Worm (Caenorhabditis elegans) whole organism, dauer: ENCODE measurements around the gene Y45F10C.2.
"Not testable (repeated sequence)": the region's sequence is repeated elsewhere in the genome, so short reads cannot be mapped to it uniquely, and the experiment has no call there.

Experiments
- unc-62 ChIP-seq: sonication (generic microtip); optimal IDR thresholded peaks from 2 replicates; lab custom pipeline; 2017; ENCODE audit warnings: missing biosample characterization, missing genetic modification reagents, missing genetic modification characterization

Gene Y45F10C.2

ce11 chrIV:13686965-13687425, 24.5 kb upstream of the Y45F10C.2 start, which contains the start of gene nyn-1:
nyn-1 (minus strand) TSS chrIV:13687015.
- no peak for TF ChIP-seq unc-62 (GFP tag; lab: Kevin White, UChicago)

DNA sequence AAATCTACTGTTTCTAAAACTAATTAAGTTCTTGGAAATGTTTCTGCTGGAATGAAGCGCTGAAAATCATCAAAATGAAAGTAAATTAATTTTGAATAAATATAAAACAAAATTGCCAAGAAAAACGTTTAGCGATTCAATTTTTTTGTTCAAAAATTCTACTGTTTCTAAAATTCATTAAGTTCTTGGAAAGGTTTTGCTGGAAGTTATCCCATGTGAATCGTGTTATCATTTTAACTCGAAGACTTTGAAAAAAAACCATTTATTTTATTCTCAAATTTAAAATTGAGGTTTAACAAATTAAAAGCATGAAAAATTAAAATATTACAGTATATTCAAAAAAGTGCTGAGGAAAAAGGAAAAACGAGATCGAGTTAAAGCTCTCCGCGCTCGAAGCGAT, 22.4 kb upstream of the Y45F10C.2 start:
- no peak for TF ChIP-seq unc-62 (GFP tag; lab: Kevin White, UChicago)

- TF ChIP-seq unc-62 (GFP tag; lab: Kevin White, UChicago) = no peak
These were observed 20.3 kb upstream of the Y45F10C.2 start for ce11 chrIV:13682733-13683132.

- no peak for TF ChIP-seq unc-62 (GFP tag; lab: Kevin White, UChicago)
These were observed 17.0 kb upstream of the Y45F10C.2 start for ce11 chrIV:13679495-13679894.

- no peak for TF ChIP-seq unc-62 (GFP tag; lab: Kevin White, UChicago)
These were observed 16.2 kb upstream of the Y45F10C.2 start, which contains the start of gene srlf-26 for ce11 chrIV:13678649-13679048. srlf-26 (plus strand) TSS chrIV:13678949.

- TF ChIP-seq unc-62 (GFP tag; lab: Kevin White, UChicago) = no peak
These were observed 11.0 kb upstream of the Y45F10C.2 start, which contains the start of gene oac-48 for ce11 chrIV:13673504-13673903. oac-48 (plus strand) TSS chrIV:13673804.

DNA sequence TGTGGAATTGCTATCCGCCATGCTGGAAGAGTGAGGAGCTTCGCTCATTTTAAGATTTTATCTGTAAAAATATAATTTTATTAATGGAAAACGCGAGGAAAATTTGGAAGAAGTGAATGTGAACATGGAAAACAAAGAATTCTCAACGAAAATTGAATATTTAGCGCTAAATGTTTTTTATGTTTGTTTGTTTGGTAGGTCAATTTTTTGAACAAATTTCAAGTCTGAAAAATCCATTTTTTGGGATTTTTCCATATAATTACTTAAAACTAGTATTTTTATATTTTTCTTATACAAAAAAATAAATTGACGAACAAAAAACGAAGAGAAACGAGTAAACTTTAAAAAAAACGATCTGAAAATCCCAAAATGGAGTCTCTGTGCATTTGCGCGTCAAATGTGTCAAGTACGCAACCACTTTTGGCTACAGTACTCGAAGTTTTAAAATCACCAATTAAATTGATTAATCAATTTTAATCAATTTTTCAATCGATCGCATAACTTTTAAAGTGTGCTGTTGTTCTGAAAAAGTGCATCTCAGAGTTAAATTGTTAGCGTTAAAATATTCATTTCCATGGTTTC, 4.5 kb upstream of the Y45F10C.2 start, which contains the start of gene fbxa-215:
Gene fbxa-215, minus strand, starts transcription at position 61 of the 582 bp plus-strand sequence.
- no peak for TF ChIP-seq unc-62 (GFP tag; lab: Kevin White, UChicago)

- no peak for TF ChIP-seq unc-62 (GFP tag; lab: Kevin White, UChicago)
These were observed 2.6 kb upstream of the Y45F10C.2 start for ce11 chrIV:13665073-13665472.

- no peak for TF ChIP-seq unc-62 (GFP tag; lab: Kevin White, UChicago)
These were observed 1.6 kb upstream of the Y45F10C.2 start, which contains the start of gene Y45F10C.4 for ce11 chrIV:13664090-13664489. Y45F10C.4 (minus strand) TSS chrIV:13664190.

DNA sequence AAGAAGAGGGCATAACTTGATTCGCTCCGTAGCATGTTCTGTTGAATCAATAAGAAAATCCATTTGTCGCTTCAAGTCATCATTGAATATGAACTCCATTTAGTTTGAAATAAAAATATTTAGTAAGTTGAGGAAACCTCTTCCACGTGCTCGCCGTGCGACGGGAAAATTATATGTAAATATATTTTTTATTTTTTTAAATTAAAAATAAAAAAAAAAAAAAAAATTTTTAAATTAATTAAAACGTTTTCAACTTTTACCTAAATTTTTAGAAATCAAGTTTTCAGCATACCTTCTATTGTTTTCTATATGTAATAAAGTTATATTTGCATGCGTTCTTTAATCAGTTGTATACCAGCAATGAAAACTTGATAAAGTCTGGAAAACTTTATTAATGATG, 3.0 kb downstream of the Y45F10C.2 start, which contains the start of gene Y45F10C.1:
Gene Y45F10C.1, minus strand, starts transcription at position 101 of the 400 bp plus-strand sequence.
- TF ChIP-seq unc-62 (GFP tag; lab: Kevin White, UChicago) = not testable (repeated sequence)

- TF ChIP-seq unc-62 (GFP tag; lab: Kevin White, UChicago) = not testable (repeated sequence)
These were observed 10.4 kb downstream of the Y45F10C.2 start, which contains the start of gene Y45F10C.6 for ce11 chrIV:13652023-13652422. Y45F10C.6 (plus strand) TSS chrIV:13652323.

DNA sequence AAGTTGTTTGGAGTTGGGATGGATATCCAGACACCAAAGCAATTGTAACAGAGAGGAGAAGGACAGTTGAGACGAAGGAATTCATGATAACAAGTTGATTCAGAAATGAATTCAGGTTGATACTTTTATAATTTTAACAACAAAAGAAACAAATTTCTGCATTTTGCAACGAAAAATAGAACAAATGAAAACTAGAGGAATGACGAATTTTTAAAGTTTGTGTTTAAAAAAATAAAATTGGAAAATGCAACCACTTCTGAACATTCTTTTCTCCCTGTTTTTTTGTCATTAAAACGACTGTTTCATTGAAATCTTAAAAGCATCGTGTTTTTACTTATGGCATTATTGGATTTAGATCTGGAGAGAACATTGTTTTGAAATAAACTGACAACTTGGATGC, 11.1 kb downstream of the Y45F10C.2 start, which contains the start of gene C08F11.12:
Gene C08F11.12, minus strand, starts transcription at position 101 of the 400 bp plus-strand sequence.
- TF ChIP-seq unc-62 (GFP tag; lab: Kevin White, UChicago) = not testable (repeated sequence)

- no peak for TF ChIP-seq unc-62 (GFP tag; lab: Kevin White, UChicago)
These were observed 12.2 kb downstream of the Y45F10C.2 start, which contains the start of gene C08F11.17 for ce11 chrIV:13650238-13650637. C08F11.17 (minus strand) TSS chrIV:13650338.

ce11 chrIV:13649126-13649525, 13.3 kb downstream of the Y45F10C.2 start, which contains the start of gene C08F11.10:
C08F11.10 (minus strand) TSS chrIV:13649226.
- TF ChIP-seq unc-62 (GFP tag; lab: Kevin White, UChicago) = no peak

DNA sequence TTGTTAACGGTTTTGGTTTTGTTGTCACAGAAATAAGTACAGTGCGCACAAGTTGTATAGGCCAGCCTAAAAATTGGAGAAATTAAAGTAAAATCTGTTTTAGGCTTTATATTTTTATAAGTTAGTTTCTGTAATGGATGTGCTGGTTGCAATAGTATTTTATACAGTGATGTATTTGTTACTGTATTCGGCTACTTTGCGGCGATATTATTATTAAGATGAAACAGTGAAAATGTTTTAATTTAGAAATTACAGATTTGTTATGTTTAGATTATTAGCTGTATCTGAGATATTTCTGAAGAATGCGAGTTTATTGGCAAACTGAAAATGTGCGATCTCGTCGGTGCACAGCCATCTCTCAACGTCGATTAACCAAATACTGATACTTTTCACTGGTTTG, 14.9 kb downstream of the Y45F10C.2 start, which contains the start of gene ule-4:
Gene ule-4, minus strand, starts transcription at position 101 of the 400 bp plus-strand sequence.
- TF ChIP-seq unc-62 (GFP tag; lab: Kevin White, UChicago) = no peak

DNA sequence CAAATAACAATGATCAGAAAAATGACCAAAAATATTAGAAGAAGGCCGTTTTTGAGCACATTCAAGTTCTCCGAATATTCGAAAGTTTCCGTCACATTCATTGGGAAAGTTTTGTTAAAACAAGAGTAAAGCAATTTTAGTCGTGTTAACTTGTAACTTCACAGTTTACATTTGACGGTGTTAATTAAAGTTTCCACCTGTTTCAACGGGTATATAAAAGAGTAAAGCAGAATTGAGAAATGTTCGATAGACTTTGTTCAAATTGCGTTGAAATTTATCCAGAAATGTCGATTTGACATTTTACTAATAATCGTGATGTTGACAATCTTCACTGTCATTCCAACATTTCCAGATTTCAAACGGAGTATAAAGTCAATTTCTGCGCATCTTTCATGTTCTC, 16.6 kb downstream of the Y45F10C.2 start, which contains the start of gene srz-29:
Gene srz-29, minus strand, starts transcription at position 101 of the 400 bp plus-strand sequence.
- TF ChIP-seq unc-62 (GFP tag; lab: Kevin White, UChicago) = no peak
